Fruit fly (Drosophila melanogaster) whole organism, wandering third instar larva: ENCODE data around the gene olf413.

Experiments used
- Dfd ChIP-seq: fragments of >200 bp; optimal IDR thresholded peaks from 2 replicates; lab custom pipeline; 2017; ENCODE audit warnings: missing biosample characterization, missing genetic modification characterization
- GATAd ChIP-seq: sonication (Bioruptor generic); optimal IDR thresholded peaks from 2 replicates; lab custom pipeline; 2016; ENCODE audit warnings: missing biosample characterization, missing genetic modification characterization
- OdsH ChIP-seq: fragments of 200-800 bp; sonication (Bioruptor generic); optimal IDR thresholded peaks from 2 replicates; lab custom pipeline; 2016; ENCODE audit warnings: missing biosample characterization, mild to moderate bottlenecking, missing genetic modification characterization
- br ChIP-seq: fragments of 200-800 bp; sonication (Bioruptor generic); optimal IDR thresholded peaks from 2 replicates; lab custom pipeline; 2016; ENCODE audit warnings: missing biosample characterization, missing genetic modification characterization
- psq ChIP-seq: fragments of 200-800 bp; sonication (Bioruptor generic); optimal IDR thresholded peaks from 3 replicates; lab custom pipeline; 2017; ENCODE audit warnings: missing biosample characterization, mild to moderate bottlenecking, missing genetic modification characterization, moderate library complexity
- sv ChIP-seq: fragments of 200-800 bp; sonication (Bioruptor generic); optimal IDR thresholded peaks from 3 replicates; lab custom pipeline; 2016; ENCODE audit warnings: missing biosample characterization, missing genetic modification characterization

- TF ChIP-seq GATAd (GFP tag; lab: Kevin White, UChicago) (no peak), br (GFP tag; lab: Kevin White, UChicago) (no peak), Dfd (no peak), OdsH (GFP tag; lab: Kevin White, UChicago) (no peak), sv (no peak), psq (GFP tag; lab: Kevin White, UChicago) (no peak)
Observed at dm6 chr3L:22197666-22198065, 61.8 kb downstream of the olf413 start.
